Fruit fly (Drosophila melanogaster) whole organism, embryonic: ENCODE measurements around the gene fzo.

Experiments used
- Aef1 ChIP-seq: fragments of 200-800 bp; sonication (Bioruptor generic); IDR thresholded peaks from 3 replicates; pipeline ENCODE4 v1.3.6; 2022; ENCODE audit warnings: missing biosample characterization, missing genetic modification characterization
- Atf-2 ChIP-seq: fragments of 200-800 bp; sonication (Bioruptor generic); optimal IDR thresholded peaks from 2 replicates; lab custom pipeline; 2016; ENCODE audit warnings: missing biosample characterization, missing genetic modification characterization
- CG10209 ChIP-seq: fragments of 200-800 bp; sonication (Bioruptor generic); optimal IDR thresholded peaks from 3 replicates; lab custom pipeline; 2017; ENCODE audit warnings: missing biosample characterization, mild to moderate bottlenecking, missing genetic modification characterization, missing genetic modification reagents
- CG10267 ChIP-seq: fragments of 200-800 bp; sonication (Bioruptor generic); optimal IDR thresholded peaks from 2 replicates; lab custom pipeline; 2018; ENCODE audit warnings: missing biosample characterization, mild to moderate bottlenecking, missing genetic modification characterization, moderate library complexity
- CG13624 ChIP-seq: fragments of 200-800 bp; sonication (Bioruptor generic); optimal IDR thresholded peaks from 2 replicates; lab custom pipeline; 2016; ENCODE audit warnings: missing biosample characterization, missing genetic modification characterization
- CG14050 ChIP-seq: fragments of 200-800 bp; sonication (Bioruptor generic); IDR thresholded peaks from 3 replicates; pipeline ENCODE4 v1.3.6; 2022; ENCODE audit warnings: missing biosample characterization, missing genetic modification characterization
- CG14441 ChIP-seq: fragments of 200-800 bp; sonication (Bioruptor generic); IDR thresholded peaks from 2 replicates; pipeline ENCODE4 v1.3.6; 2022; ENCODE audit warnings: missing biosample characterization, missing genetic modification characterization
- CG15479 ChIP-seq: fragments of 200-800 bp; sonication (Bioruptor generic); optimal IDR thresholded peaks from 3 replicates; lab custom pipeline; 2019; ENCODE audit warnings: missing biosample characterization, mild to moderate bottlenecking, missing genetic modification characterization, moderate library complexity
- CG15696 ChIP-seq: fragments of 200-800 bp; sonication (Bioruptor generic); optimal IDR thresholded peaks from 2 replicates; lab custom pipeline; 2019; ENCODE audit warnings: missing biosample characterization, mild to moderate bottlenecking, missing genetic modification characterization, moderate library complexity
- CG17829 ChIP-seq: fragments of 200-800 bp; optimal IDR thresholded peaks from 2 replicates; lab custom pipeline; 2019; ENCODE audit warnings: missing biosample characterization, mild to moderate bottlenecking, missing genetic modification characterization, moderate library complexity
- CG18262 ChIP-seq: fragments of 200-800 bp; optimal IDR thresholded peaks from 3 replicates; lab custom pipeline; 2019; ENCODE audit warnings: missing biosample characterization, mild to moderate bottlenecking, missing genetic modification characterization, moderate library complexity
- CG30431 ChIP-seq: fragments of 200-800 bp; sonication (Bioruptor generic); optimal IDR thresholded peaks from 2 replicates; lab custom pipeline; 2017; ENCODE audit warnings: missing biosample characterization, missing genetic modification characterization
- CG3281 ChIP-seq: fragments of 200-800 bp; sonication (Bioruptor generic); optimal IDR thresholded peaks from 3 replicates; lab custom pipeline; 2017; ENCODE audit warnings: missing biosample characterization, mild to moderate bottlenecking, missing genetic modification characterization
- CG6683 ChIP-seq: fragments of 200-800 bp; sonication (Bioruptor generic); optimal IDR thresholded peaks from 2 replicates; lab custom pipeline; 2017; ENCODE audit warnings: missing biosample characterization, mild to moderate bottlenecking, missing genetic modification characterization, missing genetic modification reagents
- CG7963 ChIP-seq: fragments of 200-800 bp; sonication (Bioruptor generic); IDR thresholded peaks from 3 replicates; pipeline ENCODE4 v1.3.6; 2022; ENCODE audit warnings: missing biosample characterization, missing genetic modification characterization; ENCODE audit not compliant: partially characterized antibody
- CG8478 ChIP-seq: fragments of >200 bp; optimal IDR thresholded peaks from 2 replicates; lab custom pipeline; 2018
- CrebB ChIP-seq: fragments of 200-800 bp; sonication (Bioruptor generic); optimal IDR thresholded peaks from 3 replicates; lab custom pipeline; 2018; ENCODE audit warnings: missing biosample characterization, mild to moderate bottlenecking, missing genetic modification characterization
- D ChIP-seq, 2 experiments: fragments of 200-800 bp in 1 of 2; fragments of >200 bp in 1 of 2; sonication (Bioruptor generic) in 1 of 2; optimal IDR thresholded peaks; 2 replicates in 1 of 2; 3 replicates in 1 of 2; lab custom pipeline; 2017; ENCODE audit warnings: mild to moderate bottlenecking in 1 of 2, missing biosample characterization in 1 of 2, missing genetic modification characterization in 1 of 2, missing genetic modification reagents in 1 of 2
- Fer3 ChIP-seq: fragments of 200-800 bp; sonication (Bioruptor generic); optimal IDR thresholded peaks from 2 replicates; lab custom pipeline; 2018; ENCODE audit warnings: missing biosample characterization, mild to moderate bottlenecking, missing genetic modification characterization, moderate library complexity
- Lhr ChIP-seq: fragments of 200-800 bp; sonication (Bioruptor generic); optimal IDR thresholded peaks from 3 replicates; lab custom pipeline; 2017; ENCODE audit warnings: mild to moderate bottlenecking, missing biosample characterization, missing genetic modification reagents, missing genetic modification characterization
- MBD-R2 ChIP-seq: fragments of 200-800 bp; sonication (Bioruptor generic); IDR thresholded peaks from 2 replicates; pipeline ENCODE4 v1.3.6; 2022; ENCODE audit warnings: missing biosample characterization, missing genetic modification characterization
- MESR4 ChIP-seq: fragments of 200-800 bp; sonication (Bioruptor generic); optimal IDR thresholded peaks from 2 replicates; lab custom pipeline; 2018; ENCODE audit warnings: missing biosample characterization, mild to moderate bottlenecking, missing genetic modification characterization, moderate library complexity
- Mrtf ChIP-seq: fragments of 200-800 bp; sonication (Bioruptor generic); IDR thresholded peaks from 3 replicates; pipeline ENCODE4 v1.3.6; 2022; ENCODE audit warnings: missing biosample characterization, missing genetic modification characterization
- Nf-YB ChIP-seq: fragments of 200-800 bp; sonication (Bioruptor generic); optimal IDR thresholded peaks from 3 replicates; lab custom pipeline; 2019; ENCODE audit warnings: missing biosample characterization, mild to moderate bottlenecking, missing genetic modification characterization, moderate library complexity
- Nf-YC ChIP-seq: fragments of 200-800 bp; optimal IDR thresholded peaks from 3 replicates; lab custom pipeline; 2019; ENCODE audit warnings: missing biosample characterization, mild to moderate bottlenecking, missing genetic modification characterization, moderate library complexity
- Trl ChIP-seq, 3 experiments: fragments of >200 bp in 2 of 3; fragments of 200-800 bp in 1 of 3; sonication (Bioruptor generic) in 1 of 3; optimal IDR thresholded peaks; 2 replicates in 1 of 3; 3 replicates in 2 of 3; lab custom pipeline; 2016 to 2017; ENCODE audit warnings: missing biosample characterization in 1 of 3, missing genetic modification characterization in 1 of 3
- btn ChIP-seq: fragments of 200-800 bp; sonication (Bioruptor generic); optimal IDR thresholded peaks from 2 replicates; lab custom pipeline; 2016; ENCODE audit warnings: missing biosample characterization, missing genetic modification characterization
- cad ChIP-seq: fragments of >200 bp; optimal IDR thresholded peaks from 2 replicates; lab custom pipeline; 2017; ENCODE audit warnings: missing biosample characterization, missing genetic modification characterization
- cg ChIP-seq: fragments of 200-800 bp; sonication (Bioruptor generic); optimal IDR thresholded peaks from 3 replicates; lab custom pipeline; 2019; ENCODE audit warnings: missing biosample characterization, mild to moderate bottlenecking, missing genetic modification characterization, moderate library complexity
- chm ChIP-seq: fragments of 200-800 bp; sonication (Bioruptor generic); IDR thresholded peaks from 2 replicates; pipeline ENCODE4 v1.3.6; 2022; ENCODE audit warnings: missing biosample characterization, missing genetic modification characterization
- eve ChIP-seq, 2 experiments: fragments of >200 bp; optimal IDR thresholded peaks; 2 replicates each; lab custom pipeline; 2017; ENCODE audit warnings: missing biosample characterization in 2 of 2, missing genetic modification characterization in 2 of 2
- fd102C ChIP-seq: fragments of 200-800 bp; sonication (Bioruptor generic); optimal IDR thresholded peaks from 2 replicates; lab custom pipeline; 2018; ENCODE audit warnings: missing biosample characterization, mild to moderate bottlenecking, missing genetic modification characterization, moderate library complexity
- fru ChIP-seq: fragments of >200 bp; optimal IDR thresholded peaks from 2 replicates; lab custom pipeline; 2017
- grn ChIP-seq: fragments of 200-800 bp; sonication (Bioruptor generic); optimal IDR thresholded peaks from 3 replicates; lab custom pipeline; 2017; ENCODE audit warnings: missing biosample characterization, missing genetic modification characterization
- gt ChIP-seq: fragments of 200-800 bp; sonication (Bioruptor generic); IDR thresholded peaks from 2 replicates; pipeline ENCODE4 v1.3.6; 2022; ENCODE audit warnings: missing biosample characterization, missing genetic modification characterization
- kni ChIP-seq: fragments of 200-800 bp; sonication (Bioruptor generic); optimal IDR thresholded peaks from 3 replicates; lab custom pipeline; 2017; ENCODE audit warnings: mild to moderate bottlenecking, missing biosample characterization, missing genetic modification reagents, missing genetic modification characterization
- oc ChIP-seq: fragments of 200-800 bp; sonication (Bioruptor generic); optimal IDR thresholded peaks from 2 replicates; lab custom pipeline; 2018; ENCODE audit warnings: missing biosample characterization, mild to moderate bottlenecking, missing genetic modification characterization, moderate library complexity
- phol ChIP-seq: fragments of 200-800 bp; sonication (Bioruptor generic); optimal IDR thresholded peaks from 3 replicates; lab custom pipeline; 2018; ENCODE audit warnings: missing biosample characterization, mild to moderate bottlenecking, missing genetic modification characterization, moderate library complexity
- prd ChIP-seq, 3 experiments: fragments of >200 bp in 2 of 3; fragments of 200-800 bp in 1 of 3; sonication (Bioruptor generic) in 1 of 3; optimal IDR thresholded peaks in 2 of 3; IDR thresholded peaks in 1 of 3; 2 replicates in 2 of 3; 3 replicates in 1 of 3; pipeline versions ENCODE4 v1.3.6 to Lab custom; 2017 to 2022; ENCODE audit warnings: missing biosample characterization in 1 of 3, missing genetic modification characterization in 1 of 3
- sqz ChIP-seq: fragments of 200-800 bp; sonication (Bioruptor generic); optimal IDR thresholded peaks from 3 replicates; lab custom pipeline; 2018; ENCODE audit warnings: missing biosample characterization, mild to moderate bottlenecking, missing genetic modification characterization
- tgo ChIP-seq: fragments of 200-800 bp; sonication (Bioruptor generic); IDR thresholded peaks from 3 replicates; pipeline ENCODE4 v1.3.6; 2022; ENCODE audit warnings: missing biosample characterization, missing genetic modification characterization
- tll ChIP-seq, 2 experiments: fragments of 200-800 bp in 1 of 2; fragments of >200 bp in 1 of 2; sonication (Bioruptor generic) in 1 of 2; optimal IDR thresholded peaks; 2 replicates each; lab custom pipeline; 2017 to 2019; ENCODE audit warnings: missing biosample characterization in 2 of 2, missing genetic modification characterization in 2 of 2, mild to moderate bottlenecking in 1 of 2, moderate library complexity in 1 of 2
- twi ChIP-seq: fragments of 200-800 bp; optimal IDR thresholded peaks from 2 replicates; lab custom pipeline; 2019; ENCODE audit warnings: missing biosample characterization, mild to moderate bottlenecking, missing genetic modification characterization, moderate library complexity
- vfl ChIP-seq: fragments of 200-800 bp; sonication (Bioruptor generic); optimal IDR thresholded peaks from 2 replicates; lab custom pipeline; 2016; ENCODE audit warnings: missing biosample characterization, missing genetic modification characterization
- zen ChIP-seq: fragments of 200-800 bp; sonication (Bioruptor generic); optimal IDR thresholded peaks from 3 replicates; lab custom pipeline; 2018; ENCODE audit warnings: missing biosample characterization, mild to moderate bottlenecking, missing genetic modification characterization, moderate library complexity
- zen2 ChIP-seq: fragments of 200-800 bp; sonication (Bioruptor generic); IDR thresholded peaks from 3 replicates; pipeline ENCODE4 v1.3.6; 2022; ENCODE audit warnings: missing biosample characterization, missing genetic modification characterization; ENCODE audit not compliant: partially characterized antibody

Gene fzo

dm6 chr3R:23201122-23201521, 2.7 kb downstream of the fzo start (continued):
- TF ChIP-seq kni (GFP tag; lab: Kevin White, UChicago) (peak; percentile 71), Trl (optimal IDR thresholded peaks at IDR 0.05; lab: Kevin White, UChicago) (peak; percentile 31 to 49), Trl (GFP tag; optimal IDR thresholded peaks at IDR 0.05; lab: Kevin White, UChicago) (no peak), CG7963 (GFP tag; lab: Robert Waterston, UW) (no peak), oc (tag; lab: Kevin White, UChicago) (peak; percentile 52), CG8478 (lab: Kevin White, UChicago) (peak; percentile 88), vfl (no peak)

- TF ChIP-seq MESR4 (GFP tag; lab: Kevin White, UChicago) (no peak), D (optimal IDR thresholded peaks at IDR 0.05; lab: Kevin White, UChicago) (peak; percentile 66), D (GFP tag; optimal IDR thresholded peaks at IDR 0.05; lab: Kevin White, UChicago) (no peak), CG14050 (GFP tag; lab: Robert Waterston, UW) (no peak), zen2 (no peak), zen (tag; lab: Kevin White, UChicago) (peak; percentile 93), chm (GFP tag; lab: Robert Waterston, UW) (no peak), CG10267 (no peak), CG3281 (GFP tag; lab: Kevin White, UChicago) (no peak), tll (GFP tag; optimal IDR thresholded peaks at IDR 0.05; lab: Kevin White, UChicago) (peak in 1 of 2 experiments; percentile 99), CrebB (tag; lab: Kevin White, UChicago) (no peak), phol (tag; lab: Kevin White, UChicago) (no peak), cad (GFP tag; lab: Kevin White, UChicago) (peak; percentile 83)
- TF ChIP-seq, all 482 proteins: peak for 4
Measured at dm6 chr3R:23195711-23196110, 8.1 kb downstream of the fzo start.

dm6 chr3R:23193400-23193799, 10.4 kb downstream of the fzo start:
- TF ChIP-seq btn (no peak), twi (peak; percentile 64), sqz (GFP tag; lab: Kevin White, UChicago) (peak; percentile 90), CG15696 (tag; lab: Kevin White, UChicago) (peak; percentile 35), Aef1 (no peak), CG6683 (GFP tag; lab: Kevin White, UChicago) (no peak), Nf-YC (peak; percentile 82), CG18262 (tag; lab: Kevin White, UChicago) (no peak), gt (GFP tag; lab: Robert Waterston, UW) (no peak), Nf-YB (GFP tag; lab: Kevin White, UChicago) (peak; percentile 96), fru (no peak), CG17829 (tag; lab: Kevin White, UChicago) (peak; percentile 4), fd102C (peak; percentile 0), CG30431 (GFP tag; lab: Kevin White, UChicago) (no peak), Fer3 (tag; lab: Kevin White, UChicago) (no peak), Mrtf (GFP tag; lab: Robert Waterston, UW) (no peak), Lhr (no peak), zen (tag; lab: Kevin White, UChicago) (peak; percentile 87), CG13624 (GFP tag; lab: Kevin White, UChicago) (no peak), Atf-2 (GFP tag; lab: Kevin White, UChicago) (no peak), tll (GFP tag; optimal IDR thresholded peaks at IDR 0.05; lab: Kevin White, UChicago) (peak in 1 of 2 experiments; percentile 99), tgo (GFP tag; lab: Robert Waterston, UW) (0 out of 3 replicates have a peak, but pooled peaks have one; percentile 24), CG7963 (GFP tag; lab: Robert Waterston, UW) (no peak), cg (GFP tag; lab: Kevin White, UChicago) (peak; percentile 85), CG10209 (peak; percentile 9), grn (GFP tag; lab: Kevin White, UChicago) (no peak), MBD-R2 (GFP tag; lab: Robert Waterston, UW) (no peak), CG14441 (GFP tag; lab: Robert Waterston, UW) (no peak), CG14050 (GFP tag; lab: Robert Waterston, UW) (no peak), eve (GFP tag; optimal IDR thresholded peaks at IDR 0.05; lab: Kevin White, UChicago) (no peak), prd (optimal IDR thresholded peaks at IDR 0.05; lab: Kevin White, UChicago) (no peak), prd (GFP tag; IDR thresholded peaks at IDR 0.05; lab: Robert Waterston, UW) (peak; percentile 46; the same call in 2 of the 3 replicates), CG15479 (GFP tag; lab: Kevin White, UChicago) (peak; percentile 96)
